Worm (Caenorhabditis elegans) whole organism, L2 larva: Measurements from ENCODE around the gene mpk-1.

Experiments
- C34F6.9 ChIP-seq: fragments of 150-350 bp; optimal IDR thresholded peaks from 2 replicates; lab custom pipeline; 2014; ENCODE audit warnings: missing biosample characterization, missing genetic modification characterization
- F13H6.1 ChIP-seq: sonication (generic microtip); optimal IDR thresholded peaks from 2 replicates; lab custom pipeline; 2016; ENCODE audit warnings: missing genetic modification characterization, missing compliant biosample characterization
- R02D3.7 ChIP-seq: fragments of 150-350 bp; optimal IDR thresholded peaks from 2 replicates; lab custom pipeline; 2014; ENCODE audit warnings: missing biosample characterization, missing genetic modification characterization
- Y55F3AM.14 ChIP-seq: fragments of 200-800 bp; sonication (Bioruptor generic); optimal IDR thresholded peaks from 2 replicates; lab custom pipeline; 2018; ENCODE audit warnings: mild to moderate bottlenecking, missing genetic modification characterization, missing compliant biosample characterization
- alr-1 ChIP-seq: fragments of 150-350 bp; optimal IDR thresholded peaks from 2 replicates; lab custom pipeline; 2014; ENCODE audit warnings: missing biosample characterization, missing genetic modification characterization
- aly-2 ChIP-seq: fragments of 150-350 bp; optimal IDR thresholded peaks from 2 replicates; lab custom pipeline; 2014; ENCODE audit warnings: missing biosample characterization, missing genetic modification characterization
- ama-1 ChIP-seq: fragments of 150-350 bp; optimal IDR thresholded peaks from 2 replicates; lab custom pipeline; 2018; ENCODE audit warnings: inconsistent platforms
- blmp-1 ChIP-seq: sonication (generic microtip); optimal IDR thresholded peaks from 2 replicates; lab custom pipeline; 2017; ENCODE audit warnings: missing genetic modification characterization, mild to moderate bottlenecking, missing compliant biosample characterization, antibody characterized with exemption, moderate library complexity; ENCODE audit not compliant: insufficient read depth
- ceh-16 ChIP-seq: fragments of 150-350 bp; optimal IDR thresholded peaks from 2 replicates; lab custom pipeline; 2014; ENCODE audit warnings: missing biosample characterization, missing genetic modification characterization
- crh-2 ChIP-seq: sonication (generic microtip); optimal IDR thresholded peaks from 2 replicates; lab custom pipeline; 2017; ENCODE audit warnings: missing biosample characterization, missing genetic modification characterization
- egl-27 ChIP-seq: sonication (generic microtip); optimal IDR thresholded peaks from 3 replicates; lab custom pipeline; 2017; ENCODE audit warnings: missing biosample characterization, missing genetic modification reagents, missing genetic modification characterization
- elt-3 ChIP-seq: sonication (generic microtip); optimal IDR thresholded peaks from 2 replicates; lab custom pipeline; 2017; ENCODE audit warnings: missing biosample characterization, missing genetic modification characterization
- fos-1 ChIP-seq: fragments of 150-350 bp; optimal IDR thresholded peaks from 2 replicates; lab custom pipeline; 2014; ENCODE audit warnings: missing biosample characterization, missing genetic modification characterization
- gmeb-1 ChIP-seq: fragments of 150-350 bp; optimal IDR thresholded peaks from 2 replicates; lab custom pipeline; 2014; ENCODE audit warnings: missing biosample characterization, missing genetic modification characterization
- lin-11 ChIP-seq: fragments of 150-350 bp; sonication (generic microtip); optimal IDR thresholded peaks from 2 replicates; lab custom pipeline; 2014; ENCODE audit warnings: missing biosample characterization, missing genetic modification characterization, inconsistent platforms, mixed read lengths
- lin-13 ChIP-seq: fragments of 150-350 bp; optimal IDR thresholded peaks from 2 replicates; lab custom pipeline; 2014; ENCODE audit warnings: missing biosample characterization, missing genetic modification reagents, missing genetic modification characterization
- lin-39 ChIP-seq: fragments of 150-350 bp; optimal IDR thresholded peaks from 2 replicates; lab custom pipeline; 2014; ENCODE audit warnings: missing biosample characterization, missing genetic modification reagents, missing genetic modification characterization
- lsy-2 ChIP-seq, 2 experiments: fragments of 150-350 bp in 1 of 2; sonication (generic microtip) in 1 of 2; optimal IDR thresholded peaks; 2 replicates each; lab custom pipeline; 2014 to 2017; ENCODE audit warnings: missing biosample characterization in 2 of 2, missing genetic modification characterization in 2 of 2
- mab-5 ChIP-seq: fragments of 150-350 bp; optimal IDR thresholded peaks from 2 replicates; lab custom pipeline; 2014; ENCODE audit warnings: missing biosample characterization, missing genetic modification characterization
- mbf-1 ChIP-seq: sonication (generic microtip); optimal IDR thresholded peaks from 2 replicates; lab custom pipeline; 2017; ENCODE audit warnings: missing biosample characterization, missing genetic modification characterization
- mdl-1 ChIP-seq, 2 experiments: fragments of 150-350 bp in 1 of 2; sonication (generic microtip) in 1 of 2; optimal IDR thresholded peaks; 2 replicates each; lab custom pipeline; 2017; ENCODE audit warnings: missing biosample characterization in 2 of 2, missing genetic modification characterization in 2 of 2
- nhr-10 ChIP-seq: sonication (generic microtip); optimal IDR thresholded peaks from 2 replicates; lab custom pipeline; 2017; ENCODE audit warnings: missing biosample characterization, missing genetic modification characterization
- nhr-11 ChIP-seq: fragments of 150-350 bp; optimal IDR thresholded peaks from 2 replicates; lab custom pipeline; 2014; ENCODE audit warnings: missing biosample characterization, missing genetic modification characterization
- nhr-129 ChIP-seq: fragments of 150-350 bp; optimal IDR thresholded peaks from 2 replicates; lab custom pipeline; 2014; ENCODE audit warnings: missing biosample characterization, missing genetic modification characterization
- nhr-21 ChIP-seq: fragments of 150-350 bp; optimal IDR thresholded peaks from 2 replicates; lab custom pipeline; 2014; ENCODE audit warnings: missing biosample characterization, missing genetic modification characterization
- nhr-23 ChIP-seq: fragments of 150-350 bp; optimal IDR thresholded peaks from 2 replicates; lab custom pipeline; 2014; ENCODE audit warnings: missing biosample characterization, missing genetic modification reagents, missing genetic modification characterization
- nhr-25 ChIP-seq: fragments of 150-350 bp; sonication (generic microtip); optimal IDR thresholded peaks from 3 replicates; lab custom pipeline; 2014; ENCODE audit warnings: missing biosample characterization, missing genetic modification characterization
- nhr-6 ChIP-seq: fragments of 150-350 bp; optimal IDR thresholded peaks from 2 replicates; lab custom pipeline; 2014; ENCODE audit warnings: missing biosample characterization, missing genetic modification characterization
- nhr-77 ChIP-seq: fragments of 150-350 bp; optimal IDR thresholded peaks from 2 replicates; lab custom pipeline; 2014; ENCODE audit warnings: missing biosample characterization, missing genetic modification characterization
- sem-4 ChIP-seq: fragments of 150-350 bp; optimal IDR thresholded peaks from 2 replicates; lab custom pipeline; 2014; ENCODE audit warnings: missing biosample characterization, missing genetic modification reagents, missing genetic modification characterization
- skn-1 ChIP-seq: sonication (generic microtip); optimal IDR thresholded peaks from 2 replicates; lab custom pipeline; 2017; ENCODE audit warnings: missing biosample characterization, missing genetic modification characterization
- sma-3 ChIP-seq: sonication (generic microtip); optimal IDR thresholded peaks from 2 replicates; lab custom pipeline; 2016; ENCODE audit warnings: missing genetic modification reagents, missing genetic modification characterization, missing compliant biosample characterization
- sma-9 ChIP-seq, 2 experiments: fragments of 150-350 bp in 1 of 2; sonication (generic microtip) in 1 of 2; optimal IDR thresholded peaks; 2 replicates each; lab custom pipeline; 2014 to 2016; ENCODE audit warnings: missing genetic modification characterization in 2 of 2, mild to moderate bottlenecking in 1 of 2, missing biosample characterization in 1 of 2, missing compliant biosample characterization in 1 of 2, missing genetic modification reagents in 1 of 2, moderate library complexity in 1 of 2
- snpc-4 ChIP-seq: fragments of 150-350 bp; optimal IDR thresholded peaks from 2 replicates; lab custom pipeline; 2014; ENCODE audit warnings: missing biosample characterization, missing genetic modification characterization
- unc-55 ChIP-seq: fragments of 150-350 bp; sonication (generic microtip); optimal IDR thresholded peaks from 3 replicates; lab custom pipeline; 2014; ENCODE audit warnings: missing biosample characterization, missing genetic modification reagents, missing genetic modification characterization
- zag-1 ChIP-seq: fragments of 150-350 bp; optimal IDR thresholded peaks from 2 replicates; lab custom pipeline; 2014; ENCODE audit warnings: missing biosample characterization, missing genetic modification characterization
- ztf-4 ChIP-seq: fragments of 150-350 bp; optimal IDR thresholded peaks from 2 replicates; lab custom pipeline; 2014; ENCODE audit warnings: missing biosample characterization, missing genetic modification characterization

The mpk-1 gene

ce11 chrIII:4195306-4196008, 32.5 kb downstream of the mpk-1 start (continued):
- no peak for TF ChIP-seq nhr-77 (tag; lab: Kevin White, UChicago)
- TF ChIP-seq ceh-16: no peak
- TF ChIP-seq elt-3 (tag; lab: Kevin White, UChicago): no peak
- no peak for TF ChIP-seq C34F6.9
- TF ChIP-seq crh-2 (tag; lab: Kevin White, UChicago): peak; percentile 72
- TF ChIP-seq sma-9 (GFP tag; optimal IDR thresholded peaks at IDR 0.05; lab: Kevin White, UChicago): peak; percentile 40
- no peak for TF ChIP-seq sma-9 (tag; optimal IDR thresholded peaks at IDR 0.05; lab: Kevin White, UChicago)
- no peak for TF ChIP-seq nhr-23
- no peak for TF ChIP-seq mbf-1 (tag; lab: Kevin White, UChicago)
- no peak for TF ChIP-seq snpc-4
- no peak for TF ChIP-seq skn-1 (tag; lab: Kevin White, UChicago)
- TF ChIP-seq lin-11 (tag; lab: Kevin White, UChicago): no peak

- no peak for TF ChIP-seq nhr-77 (tag; lab: Kevin White, UChicago)
- TF ChIP-seq lin-13 (GFP tag; lab: Kevin White, UChicago): peak; percentile 19
- TF ChIP-seq, all 48 proteins: peak for 1
These were observed 33.4 kb downstream of the mpk-1 start for ce11 chrIII:4194349-4195110.

ce11 chrIII:4193659-4194103, 34.2 kb downstream of the mpk-1 start, which contains the start of gene xbp-1:
TSS of gene xbp-1 (plus strand) at chrIII:4193809.
- TF ChIP-seq C34F6.9 (peak; percentile 99), blmp-1 (peak; percentile 64), skn-1 (tag; lab: Kevin White, UChicago) (peak; percentile 85), F13H6.1 (tag; lab: Kevin White, UChicago) (peak; percentile 89), sem-4 (tag; lab: Kevin White, UChicago) (peak; percentile 80), nhr-10 (tag; lab: Kevin White, UChicago) (peak; percentile 69), lin-13 (GFP tag; lab: Kevin White, UChicago) (peak; percentile 85), alr-1 (peak; percentile 31), aly-2 (no peak), mbf-1 (tag; lab: Kevin White, UChicago) (no peak), mdl-1 (tag; optimal IDR thresholded peaks at IDR 0.05; lab: Kevin White, UChicago) (peak; percentile 31 to 72), lsy-2 (tag; optimal IDR thresholded peaks at IDR 0.05; lab: Kevin White, UChicago) (peak; percentile 70 to 90), nhr-6 (tag; lab: Kevin White, UChicago) (peak; percentile 45), crh-2 (tag; lab: Kevin White, UChicago) (peak; percentile 100), unc-55 (peak; percentile 96), nhr-129 (tag; lab: Kevin White, UChicago) (peak; percentile 97), nhr-21 (tag; lab: Kevin White, UChicago) (peak; percentile 89), nhr-77 (tag; lab: Kevin White, UChicago) (no peak), mab-5 (tag; lab: Kevin White, UChicago) (peak; percentile 55), lin-39 (tag; lab: Kevin White, UChicago) (no peak), Y55F3AM.14 (GFP tag; lab: Kevin White, UChicago) (peak; percentile 81), R02D3.7 (tag; lab: Kevin White, UChicago) (no peak), snpc-4 (peak; percentile 52), zag-1 (tag; lab: Kevin White, UChicago) (peak; percentile 74), nhr-25 (tag; lab: Kevin White, UChicago) (peak; percentile 81), nhr-11 (tag; lab: Kevin White, UChicago) (no peak), lin-11 (tag; lab: Kevin White, UChicago) (peak; percentile 87), sma-3 (GFP tag; lab: Kevin White, UChicago) (peak; percentile 78), egl-27 (peak; percentile 87), ama-1 (lab: Kevin White, UChicago) (peak; percentile 92), sma-9 (GFP tag; optimal IDR thresholded peaks at IDR 0.05; lab: Kevin White, UChicago) (peak; percentile 91), sma-9 (tag; optimal IDR thresholded peaks at IDR 0.05; lab: Kevin White, UChicago) (no peak), gmeb-1 (tag; lab: Kevin White, UChicago) (peak; percentile 67), fos-1 (tag; lab: Kevin White, UChicago) (peak; percentile 99), ztf-4 (tag; lab: Kevin White, UChicago) (peak; percentile 92), ceh-16 (no peak)
